Fruit fly (Drosophila melanogaster) whole organism: ENCODE measurements around the gene CG13895.

Source experiments
- CG8478 ChIP-seq: fragments of >200 bp; optimal IDR thresholded peaks from 2 replicates; lab custom pipeline; 2018; ENCODE audit warnings: inconsistent platforms
- Dll ChIP-seq: fragments of >200 bp; optimal IDR thresholded peaks from 2 replicates; lab custom pipeline; 2017
- EcR ChIP-seq, 2 experiments: fragments of >200 bp; optimal IDR thresholded peaks; 2 replicates each; lab custom pipeline; 2017; ENCODE audit warnings: missing biosample characterization in 2 of 2, missing genetic modification characterization in 2 of 2, missing genetic modification reagents in 2 of 2
- pan ChIP-seq: fragments of >200 bp; optimal IDR thresholded peaks from 2 replicates; lab custom pipeline; 2017
- psq ChIP-seq: fragments of >200 bp; optimal IDR thresholded peaks from 2 replicates; lab custom pipeline; 2017
- usp ChIP-seq: fragments of >200 bp; optimal IDR thresholded peaks from 2 replicates; lab custom pipeline; 2017; ENCODE audit warnings: missing biosample characterization, missing genetic modification characterization, mixed read lengths

The CG13895 gene

DNA sequence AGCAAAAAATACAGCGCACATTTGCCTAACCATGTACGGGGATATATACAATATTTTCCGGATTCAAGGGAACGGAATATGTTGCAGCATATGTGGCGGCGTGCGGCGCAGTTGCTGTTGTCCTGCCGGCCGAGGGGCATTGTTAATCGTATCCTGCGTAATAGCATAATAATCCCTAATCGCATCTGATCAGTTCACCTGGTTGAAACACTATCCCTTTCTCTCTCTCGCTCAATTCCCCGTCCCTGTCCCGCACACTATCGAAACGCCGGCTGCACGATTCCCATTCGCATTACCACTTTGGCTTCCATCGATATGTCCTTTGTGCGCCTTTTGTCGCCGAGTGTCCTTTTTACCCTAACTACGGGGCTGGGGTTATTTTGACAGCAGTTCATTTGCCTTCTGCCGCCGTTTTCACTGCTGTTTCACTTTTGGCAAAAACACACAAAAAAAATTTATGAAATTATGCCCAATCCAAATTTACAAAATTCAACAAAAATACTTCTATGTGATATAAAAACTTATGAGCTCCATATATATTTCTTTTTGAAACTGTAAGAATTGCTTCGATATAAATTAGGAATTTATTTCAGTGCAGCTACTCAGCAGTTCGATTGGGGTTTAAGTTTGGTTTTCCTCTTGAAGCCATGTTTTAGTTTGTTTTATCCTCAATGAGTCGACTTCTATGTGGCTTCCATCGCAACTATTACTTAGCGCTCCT is 37.4 kb upstream of the CG13895 start:
- TF ChIP-seq usp (GFP tag; lab: Kevin White, UChicago) (no peak), Dll (lab: Kevin White, UChicago) (no peak), pan (lab: Kevin White, UChicago) (no peak), EcR (GFP tag; optimal IDR thresholded peaks at IDR 0.05; lab: Kevin White, UChicago) (no peak), psq (lab: Kevin White, UChicago) (no peak), CG8478 (lab: Kevin White, UChicago) (no peak)

DNA sequence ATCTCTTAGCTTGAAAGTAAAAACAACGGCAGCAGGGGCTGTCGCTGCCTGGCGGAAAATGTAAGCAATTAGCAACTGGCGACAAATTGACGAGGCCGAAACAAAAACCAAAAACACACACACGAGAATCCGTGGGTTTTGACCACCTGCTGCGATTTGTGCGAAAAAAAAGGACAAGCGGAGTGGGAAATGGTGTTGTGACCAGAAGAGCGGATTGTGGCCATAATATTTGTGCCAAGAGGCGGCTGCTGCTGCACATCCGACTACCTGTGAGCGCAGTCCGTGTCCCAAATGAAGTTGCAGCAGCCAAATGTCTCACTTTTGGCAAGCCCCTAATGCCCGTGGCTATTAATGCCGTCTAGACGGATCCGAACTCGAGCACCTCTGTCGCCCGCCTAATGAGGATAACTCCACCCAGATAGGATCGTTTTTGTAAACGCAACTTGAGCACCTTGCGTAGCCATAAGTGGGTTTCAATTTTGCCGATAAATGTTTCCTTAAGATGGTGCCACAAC is 36.3 kb upstream of the CG13895 start:
- TF ChIP-seq EcR (GFP tag; optimal IDR thresholded peaks at IDR 0.05; lab: Kevin White, UChicago) (no peak), usp (GFP tag; lab: Kevin White, UChicago) (no peak), Dll (lab: Kevin White, UChicago) (no peak), CG8478 (lab: Kevin White, UChicago) (no peak), pan (lab: Kevin White, UChicago) (no peak), psq (lab: Kevin White, UChicago) (no peak)

DNA sequence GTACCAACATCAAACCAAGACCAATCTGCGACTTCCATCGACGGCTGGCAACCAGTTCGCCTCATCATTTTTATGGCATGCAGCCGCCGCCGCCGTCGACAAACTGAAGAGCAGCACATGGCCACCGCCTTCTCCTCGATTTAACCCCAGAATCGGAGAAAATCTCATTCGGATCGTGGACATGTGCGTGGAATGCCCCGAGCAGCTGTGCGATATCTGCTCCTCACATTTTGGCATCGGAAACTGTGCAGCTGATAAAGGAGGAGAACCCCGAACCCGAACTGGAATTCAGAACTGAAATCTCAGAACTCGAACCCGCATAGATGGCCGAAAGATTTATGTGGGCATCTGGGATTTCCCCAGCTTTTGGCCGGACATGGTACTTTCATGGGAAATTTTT is 35.1 kb upstream of the CG13895 start:
- no peak for TF ChIP-seq pan (lab: Kevin White, UChicago)

DNA sequence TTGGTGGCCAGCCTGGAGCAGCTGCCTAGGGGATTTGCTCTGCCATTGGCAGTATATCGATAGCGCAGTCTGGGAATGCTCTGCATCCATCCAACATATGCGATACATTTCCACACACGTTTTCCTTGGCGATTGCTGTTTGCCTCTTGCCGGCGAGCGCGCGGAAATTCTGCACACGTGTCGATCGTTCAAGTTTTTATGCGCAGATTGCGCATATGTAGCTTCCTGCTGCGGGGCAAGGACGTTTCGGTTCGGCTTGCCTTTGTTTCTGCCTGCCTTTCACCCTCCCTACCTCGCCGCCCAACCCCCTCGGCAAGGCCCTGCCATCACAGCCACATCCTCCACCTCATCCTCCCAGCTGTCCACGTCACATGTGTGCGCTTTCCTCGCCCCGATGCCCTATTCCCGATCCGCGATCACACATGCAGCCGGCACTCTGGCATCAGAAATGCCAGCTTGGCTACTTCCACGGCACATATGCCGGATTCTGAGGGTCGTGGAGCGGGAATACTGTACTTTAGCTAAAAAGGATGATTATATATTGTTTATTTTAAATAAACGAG is 34.5 kb upstream of the CG13895 start:
- TF ChIP-seq CG8478 (lab: Kevin White, UChicago) (no peak), pan (lab: Kevin White, UChicago) (no peak), Dll (lab: Kevin White, UChicago) (no peak), EcR (GFP tag; optimal IDR thresholded peaks at IDR 0.05; lab: Kevin White, UChicago) (no peak), psq (lab: Kevin White, UChicago) (no peak), usp (GFP tag; lab: Kevin White, UChicago) (no peak)

DNA sequence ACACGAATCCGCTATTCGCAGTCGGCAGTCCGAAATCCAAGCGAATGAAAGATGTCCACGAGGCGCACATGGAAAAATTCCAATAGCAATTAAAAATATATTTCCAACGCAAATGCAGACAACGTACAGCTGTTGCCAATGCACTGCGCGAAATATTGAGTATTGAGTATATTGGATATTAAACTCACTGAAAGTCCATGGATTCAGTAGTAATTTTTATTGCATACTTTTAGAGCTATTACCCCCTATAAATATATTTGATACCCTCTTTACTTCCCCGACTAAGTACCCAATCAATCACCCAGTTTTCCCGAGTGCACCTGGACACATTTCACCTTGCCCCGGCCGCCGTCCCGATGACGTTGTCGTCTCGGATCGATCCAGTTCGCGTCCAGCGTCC is 33.7 kb upstream of the CG13895 start:
- TF ChIP-seq CG8478 (lab: Kevin White, UChicago), result no peak
- TF ChIP-seq usp (GFP tag; lab: Kevin White, UChicago), result no peak

- no peak for TF ChIP-seq Dll (lab: Kevin White, UChicago)
- TF ChIP-seq pan (lab: Kevin White, UChicago), result peak; percentile 86
These were observed 31.5 kb upstream of the CG13895 start for dm6 chr3L:739357-740130.

DNA sequence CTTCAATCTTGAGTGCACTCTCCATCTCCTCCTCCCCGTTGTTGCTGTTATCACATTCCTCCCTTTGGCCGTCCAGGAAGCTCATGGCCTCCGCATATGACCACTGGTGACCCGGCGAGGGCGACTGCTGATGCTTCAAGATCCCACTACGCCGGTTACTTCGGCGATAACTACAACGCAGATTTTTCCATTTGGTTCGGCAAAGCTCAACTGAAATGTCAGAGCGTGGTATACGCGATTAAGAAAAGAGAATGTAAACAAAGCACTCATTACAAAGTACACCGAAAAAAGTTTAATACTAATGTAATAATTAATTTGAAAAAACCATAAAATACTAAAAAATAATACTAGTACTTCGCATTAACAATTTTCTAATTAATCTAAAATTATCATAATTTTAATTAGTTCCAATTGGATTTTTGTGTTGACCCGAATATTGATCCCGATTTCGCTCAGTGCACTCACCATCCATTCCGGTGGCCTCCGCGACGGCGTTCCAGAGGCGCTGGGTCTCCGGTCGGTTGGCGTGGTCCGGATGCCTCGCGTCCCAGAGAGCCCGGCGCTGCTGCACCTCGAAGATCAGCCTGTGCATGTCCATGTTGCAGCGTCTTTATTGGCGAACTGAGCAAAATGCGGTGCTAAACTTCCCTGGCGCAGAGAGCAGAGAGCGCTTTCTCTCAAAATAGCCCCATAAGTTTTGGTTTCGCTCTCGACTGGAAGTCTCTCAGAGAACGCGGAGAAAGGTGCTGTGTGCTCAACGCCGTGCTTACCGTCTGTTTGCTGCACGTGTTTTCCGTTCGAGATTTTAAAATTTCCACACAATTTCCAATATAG is 30.7 kb upstream of the CG13895 start:
- TF ChIP-seq EcR (GFP tag; optimal IDR thresholded peaks at IDR 0.05; lab: Kevin White, UChicago) (peak in 1 of 2 experiments; percentile 44), CG8478 (lab: Kevin White, UChicago) (no peak), Dll (lab: Kevin White, UChicago) (peak; percentile 96), psq (lab: Kevin White, UChicago) (no peak)

- TF ChIP-seq Dll (lab: Kevin White, UChicago), result no peak
- no peak for TF ChIP-seq EcR (GFP tag; optimal IDR thresholded peaks at IDR 0.05; lab: Kevin White, UChicago)
- TF ChIP-seq psq (lab: Kevin White, UChicago), result no peak
- TF ChIP-seq CG8478 (lab: Kevin White, UChicago), result no peak
- TF ChIP-seq pan (lab: Kevin White, UChicago), result no peak
- TF ChIP-seq usp (GFP tag; lab: Kevin White, UChicago), result no peak
These were observed 29.6 kb upstream of the CG13895 start for dm6 chr3L:737445-738116.

- TF ChIP-seq psq (lab: Kevin White, UChicago) (no peak), EcR (GFP tag; optimal IDR thresholded peaks at IDR 0.05; lab: Kevin White, UChicago) (peak in 1 of 2 experiments; percentile 46)
These were observed 28.6 kb upstream of the CG13895 start for dm6 chr3L:736542-737166.

DNA sequence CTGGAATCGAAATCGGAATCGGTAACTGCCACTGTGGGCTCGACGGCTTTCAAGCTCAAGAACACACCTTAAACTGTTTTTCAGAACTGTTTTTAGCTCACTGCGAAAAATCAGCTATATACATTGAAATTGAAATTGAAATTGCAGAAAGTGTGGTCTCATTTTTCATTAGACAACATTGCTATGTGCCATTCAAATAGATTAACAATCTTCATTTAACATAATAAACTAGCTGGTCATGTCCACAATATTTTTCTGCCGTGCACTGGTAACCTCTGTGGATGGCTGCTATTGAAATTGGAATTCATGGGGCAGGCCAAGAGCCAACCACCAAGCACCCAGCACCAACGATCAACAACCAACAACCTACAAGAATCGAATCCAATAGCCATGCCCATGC is 27.9 kb upstream of the CG13895 start:
- TF ChIP-seq CG8478 (lab: Kevin White, UChicago) (no peak), EcR (GFP tag; optimal IDR thresholded peaks at IDR 0.05; lab: Kevin White, UChicago) (no peak), usp (GFP tag; lab: Kevin White, UChicago) (no peak), Dll (lab: Kevin White, UChicago) (no peak), pan (lab: Kevin White, UChicago) (no peak)
